Fruit fly (Drosophila melanogaster) whole organism, embryonic: ENCODE measurements around the gene Hs6st.
A peak's percentile ranks its signal among the peaks of the same experiment; 100 is the strongest.

Experiments
- Antp ChIP-seq: fragments of 200-800 bp; sonication (Bioruptor generic); optimal IDR thresholded peaks from 3 replicates; lab custom pipeline; 2016; ENCODE audit warnings: missing biosample characterization, missing genetic modification characterization
- Atf6 ChIP-seq: fragments of 200-800 bp; sonication (Bioruptor generic); IDR thresholded peaks from 2 replicates; pipeline ENCODE4 v1.3.6; 2022; ENCODE audit warnings: missing biosample characterization, missing genetic modification characterization
- Bdp1 ChIP-seq: fragments of 200-800 bp; sonication (Bioruptor generic); optimal IDR thresholded peaks from 3 replicates; lab custom pipeline; 2016; ENCODE audit warnings: missing biosample characterization, missing genetic modification characterization
- CG11723 ChIP-seq: fragments of 200-800 bp; sonication (Bioruptor generic); optimal IDR thresholded peaks from 2 replicates; lab custom pipeline; 2017; ENCODE audit warnings: missing biosample characterization, mild to moderate bottlenecking, missing genetic modification characterization
- CG12659 ChIP-seq: fragments of 200-800 bp; sonication (Bioruptor generic); optimal IDR thresholded peaks from 3 replicates; lab custom pipeline; 2017; ENCODE audit warnings: mild to moderate bottlenecking, missing biosample characterization, missing genetic modification reagents, missing genetic modification characterization
- CG12942 ChIP-seq: fragments of 200-800 bp; sonication (Bioruptor generic); optimal IDR thresholded peaks from 3 replicates; lab custom pipeline; 2016; ENCODE audit warnings: missing biosample characterization, missing genetic modification characterization
- CG13296 ChIP-seq: fragments of 200-800 bp; sonication (Bioruptor generic); optimal IDR thresholded peaks from 3 replicates; lab custom pipeline; 2018; ENCODE audit warnings: missing biosample characterization, mild to moderate bottlenecking, missing genetic modification characterization
- CG13624 ChIP-seq: fragments of 200-800 bp; sonication (Bioruptor generic); optimal IDR thresholded peaks from 2 replicates; lab custom pipeline; 2016; ENCODE audit warnings: missing biosample characterization, missing genetic modification characterization
- CG16863 ChIP-seq: fragments of 200-800 bp; sonication (Bioruptor generic); optimal IDR thresholded peaks from 3 replicates; lab custom pipeline; 2016; ENCODE audit warnings: missing biosample characterization, missing genetic modification characterization
- CG17612 ChIP-seq: fragments of 200-800 bp; sonication (Bioruptor generic); IDR thresholded peaks from 2 replicates; pipeline ENCODE4 v1.3.6; 2022; ENCODE audit warnings: missing biosample characterization, missing genetic modification characterization
- CG17912 ChIP-seq: fragments of 200-800 bp; sonication (Bioruptor generic); optimal IDR thresholded peaks from 2 replicates; lab custom pipeline; 2018; ENCODE audit warnings: missing biosample characterization, mild to moderate bottlenecking, missing genetic modification characterization
- CG18599 ChIP-seq: fragments of 200-800 bp; sonication (Bioruptor generic); optimal IDR thresholded peaks from 3 replicates; lab custom pipeline; 2017; ENCODE audit warnings: missing biosample characterization, missing genetic modification characterization, mild to moderate bottlenecking, moderate library complexity, missing genetic modification reagents
- CG33213 ChIP-seq: fragments of 200-800 bp; sonication (Bioruptor generic); optimal IDR thresholded peaks from 3 replicates; lab custom pipeline; 2016; ENCODE audit warnings: missing biosample characterization, missing genetic modification characterization
- CG4328 ChIP-seq: fragments of 200-800 bp; sonication (Bioruptor generic); optimal IDR thresholded peaks from 3 replicates; lab custom pipeline; 2017; ENCODE audit warnings: missing biosample characterization, missing genetic modification reagents, missing genetic modification characterization
- CG43689 ChIP-seq: fragments of 200-800 bp; sonication (Bioruptor generic); IDR thresholded peaks from 2 replicates; pipeline ENCODE4 v1.3.6; 2022; ENCODE audit warnings: missing biosample characterization, missing genetic modification characterization
- CG4854 ChIP-seq: fragments of 200-800 bp; sonication (Bioruptor generic); optimal IDR thresholded peaks from 2 replicates; lab custom pipeline; 2016; ENCODE audit warnings: missing biosample characterization, missing genetic modification characterization, inconsistent platforms
- CG6254 ChIP-seq: fragments of 200-800 bp; sonication (Bioruptor generic); optimal IDR thresholded peaks from 3 replicates; lab custom pipeline; 2017; ENCODE audit warnings: mild to moderate bottlenecking, missing biosample characterization, missing genetic modification reagents, missing genetic modification characterization
- CG6272 ChIP-seq: fragments of 200-800 bp; sonication (Bioruptor generic); IDR thresholded peaks from 2 replicates; pipeline ENCODE4 v1.3.6; 2022; ENCODE audit warnings: missing biosample characterization, missing genetic modification characterization
- CG7786 ChIP-seq: fragments of 200-800 bp; sonication (Bioruptor generic); optimal IDR thresholded peaks from 2 replicates; lab custom pipeline; 2016; ENCODE audit warnings: missing biosample characterization, missing genetic modification characterization
- CG9437 ChIP-seq: fragments of 200-800 bp; sonication (Bioruptor generic); optimal IDR thresholded peaks from 2 replicates; lab custom pipeline; 2018; ENCODE audit warnings: missing biosample characterization, mild to moderate bottlenecking, missing genetic modification characterization
- CkIIα-i1 ChIP-seq: fragments of 200-800 bp; sonication (Bioruptor generic); IDR thresholded peaks from 2 replicates; pipeline ENCODE4 v1.3.6; 2022; ENCODE audit warnings: missing biosample characterization, missing genetic modification characterization
- D19B ChIP-seq: fragments of 200-800 bp; sonication (Bioruptor generic); optimal IDR thresholded peaks from 2 replicates; lab custom pipeline; 2017; ENCODE audit warnings: missing biosample characterization, mild to moderate bottlenecking, missing genetic modification characterization
- Eip74EF ChIP-seq, 2 experiments: fragments of 200-800 bp in 1 of 2; fragments of >200 bp in 1 of 2; sonication (Bioruptor generic) in 1 of 2; optimal IDR thresholded peaks; 2 replicates each; lab custom pipeline; 2017 to 2019; ENCODE audit warnings: missing biosample characterization in 2 of 2, missing genetic modification characterization in 2 of 2, mild to moderate bottlenecking in 1 of 2, moderate library complexity in 1 of 2
- GATAe ChIP-seq: fragments of 200-800 bp; sonication (Bioruptor generic); conservative IDR thresholded peaks from 2 replicates; pipeline ENCODE4 v1.3.6; 2022; ENCODE audit warnings: missing biosample characterization, missing genetic modification characterization
- Nf-YA ChIP-seq: fragments of 200-800 bp; sonication (Bioruptor generic); IDR thresholded peaks from 2 replicates; pipeline ENCODE4 v1.3.6; 2022; ENCODE audit warnings: missing biosample characterization, missing genetic modification characterization
- al ChIP-seq: fragments of 200-800 bp; sonication (Bioruptor generic); IDR thresholded peaks from 2 replicates; pipeline ENCODE4 v1.3.6; 2022; ENCODE audit warnings: missing biosample characterization, missing genetic modification characterization
- ato ChIP-seq: fragments of 200-800 bp; sonication (Bioruptor generic); IDR thresholded peaks from 2 replicates; pipeline ENCODE4 v1.3.6; 2022; ENCODE audit warnings: missing biosample characterization, missing genetic modification characterization; ENCODE audit not compliant: partially characterized antibody
- bcd ChIP-seq: fragments of 200-800 bp; sonication (Bioruptor generic); optimal IDR thresholded peaks from 2 replicates; lab custom pipeline; 2017; ENCODE audit warnings: missing biosample characterization, mild to moderate bottlenecking, missing genetic modification characterization
- caup ChIP-seq: fragments of 200-800 bp; sonication (Bioruptor generic); optimal IDR thresholded peaks from 3 replicates; lab custom pipeline; 2017; ENCODE audit warnings: missing biosample characterization, mild to moderate bottlenecking, missing genetic modification characterization, moderate library complexity; ENCODE audit not compliant: severe bottlenecking
- eyg ChIP-seq: fragments of 200-800 bp; sonication (Bioruptor generic); optimal IDR thresholded peaks from 3 replicates; lab custom pipeline; 2016; ENCODE audit warnings: missing biosample characterization, missing genetic modification characterization
- gem ChIP-seq: fragments of 200-800 bp; sonication (Bioruptor generic); optimal IDR thresholded peaks from 2 replicates; lab custom pipeline; 2019; ENCODE audit warnings: missing biosample characterization, mild to moderate bottlenecking, missing genetic modification characterization, moderate library complexity
- gfzf ChIP-seq: fragments of 200-800 bp; sonication (Bioruptor generic); optimal IDR thresholded peaks from 2 replicates; lab custom pipeline; 2016; ENCODE audit warnings: missing biosample characterization, mild to moderate bottlenecking, missing genetic modification characterization, moderate library complexity
- insv ChIP-seq, 2 experiments: fragments of 200-800 bp; sonication (Bioruptor generic); optimal IDR thresholded peaks; 3 replicates each; lab custom pipeline; 2016 to 2018; ENCODE audit warnings: missing biosample characterization in 2 of 2, missing genetic modification characterization in 2 of 2
- jumu ChIP-seq: fragments of 200-800 bp; sonication (Bioruptor generic); optimal IDR thresholded peaks from 3 replicates; lab custom pipeline; 2016; ENCODE audit warnings: missing biosample characterization, missing genetic modification characterization
- kah ChIP-seq: fragments of 200-800 bp; sonication (Bioruptor generic); optimal IDR thresholded peaks from 2 replicates; lab custom pipeline; 2018; ENCODE audit warnings: missing biosample characterization, mild to moderate bottlenecking, missing genetic modification characterization
- lab ChIP-seq: fragments of 200-800 bp; sonication (Bioruptor generic); optimal IDR thresholded peaks from 3 replicates; lab custom pipeline; 2017; ENCODE audit warnings: missing biosample characterization, missing genetic modification characterization, mild to moderate bottlenecking, moderate library complexity, missing genetic modification reagents
- mirr ChIP-seq: fragments of 200-800 bp; sonication (Bioruptor generic); optimal IDR thresholded peaks from 3 replicates; lab custom pipeline; 2018; ENCODE audit warnings: missing biosample characterization, mild to moderate bottlenecking, missing genetic modification characterization
- p53 ChIP-seq: fragments of 200-800 bp; sonication (Bioruptor generic); optimal IDR thresholded peaks from 2 replicates; lab custom pipeline; 2016; ENCODE audit warnings: missing biosample characterization, missing genetic modification characterization
- pho ChIP-seq: fragments of 200-800 bp; sonication (Bioruptor generic); optimal IDR thresholded peaks from 2 replicates; lab custom pipeline; 2016; ENCODE audit warnings: missing biosample characterization, missing genetic modification characterization
- pnt ChIP-seq: fragments of 200-800 bp; sonication (Bioruptor generic); optimal IDR thresholded peaks from 3 replicates; lab custom pipeline; 2016; ENCODE audit warnings: missing biosample characterization, missing genetic modification characterization
- pum ChIP-seq: fragments of 200-800 bp; sonication (Bioruptor generic); optimal IDR thresholded peaks from 2 replicates; lab custom pipeline; 2016; ENCODE audit warnings: missing biosample characterization, missing genetic modification characterization
- run ChIP-seq: fragments of 200-800 bp; sonication (Bioruptor generic); optimal IDR thresholded peaks from 3 replicates; lab custom pipeline; 2018; ENCODE audit warnings: missing biosample characterization, mild to moderate bottlenecking, missing genetic modification characterization
- salm ChIP-seq: fragments of 200-800 bp; sonication (Bioruptor generic); optimal IDR thresholded peaks from 2 replicates; lab custom pipeline; 2018; ENCODE audit warnings: missing biosample characterization, mild to moderate bottlenecking, missing genetic modification characterization
- sens-2 ChIP-seq: fragments of 200-800 bp; sonication (Bioruptor generic); IDR thresholded peaks from 2 replicates; pipeline ENCODE4 v1.3.6; 2022; ENCODE audit warnings: missing biosample characterization, missing genetic modification characterization
- ssp ChIP-seq: fragments of 200-800 bp; sonication (Bioruptor generic); IDR thresholded peaks from 2 replicates; pipeline ENCODE4 v1.3.6; 2022; ENCODE audit warnings: missing biosample characterization, missing genetic modification characterization
- sug ChIP-seq: fragments of 200-800 bp; optimal IDR thresholded peaks from 2 replicates; lab custom pipeline; 2019; ENCODE audit warnings: missing biosample characterization, mild to moderate bottlenecking, missing genetic modification characterization, moderate library complexity
- trh ChIP-seq: fragments of 200-800 bp; sonication (Bioruptor generic); optimal IDR thresholded peaks from 2 replicates; lab custom pipeline; 2016; ENCODE audit warnings: missing biosample characterization, missing genetic modification characterization
- usp ChIP-seq: fragments of >200 bp; optimal IDR thresholded peaks from 2 replicates; lab custom pipeline; 2017; ENCODE audit warnings: missing biosample characterization, missing genetic modification characterization
- zfh2 ChIP-seq: fragments of 200-800 bp; sonication (Bioruptor generic); optimal IDR thresholded peaks from 2 replicates; lab custom pipeline; 2016; ENCODE audit warnings: missing biosample characterization, missing genetic modification characterization

Hs6st gene

dm6 chr3R:20031043-20031763, 22.9 kb upstream of the Hs6st start, which contains the start of gene trem (continued):
- TF ChIP-seq CG6254 (GFP tag; lab: Kevin White, UChicago), result no peak
- TF ChIP-seq kah, result peak; percentile 8
- TF ChIP-seq eyg (GFP tag; lab: Kevin White, UChicago), result no peak
- TF ChIP-seq sug, result peak; percentile 82
- peak; percentile 26 for TF ChIP-seq trh (GFP tag; lab: Kevin White, UChicago)
- TF ChIP-seq gfzf (GFP tag; lab: Kevin White, UChicago), result no peak
- peak; percentile 80 for TF ChIP-seq CG12659 (GFP tag; lab: Kevin White, UChicago)
- TF ChIP-seq zfh2 (GFP tag; lab: Kevin White, UChicago), result peak; percentile 62
- TF ChIP-seq CG16863, result peak; percentile 5
- peak; percentile 75 for TF ChIP-seq CG6272 (GFP tag; lab: Robert Waterston, UW)
- peak; percentile 58 for TF ChIP-seq caup (GFP tag; lab: Kevin White, UChicago)
- 0 out of 2 replicates have a peak, but pooled peaks have one; percentile 25 for TF ChIP-seq CG17612 (GFP tag; lab: Robert Waterston, UW)
- peak; percentile 49 for TF ChIP-seq pum
- no peak for TF ChIP-seq salm (tag; lab: Kevin White, UChicago)
- TF ChIP-seq CG33213 (GFP tag; lab: Kevin White, UChicago), result no peak
- peak; percentile 59; the same call in 1 of the 2 replicates for TF ChIP-seq GATAe (GFP tag; lab: Robert Waterston, UW)
- peak; percentile 61 for TF ChIP-seq pnt (GFP tag; lab: Kevin White, UChicago)
- peak; percentile 71 for TF ChIP-seq CG4328
- no peak for TF ChIP-seq Eip74EF (GFP tag; optimal IDR thresholded peaks at IDR 0.05; lab: Kevin White, UChicago)
- TF ChIP-seq bcd, result peak; percentile 79
- TF ChIP-seq jumu, result no peak
- TF ChIP-seq sens-2 (GFP tag; lab: Robert Waterston, UW), result no peak
- TF ChIP-seq CG11723 (GFP tag; lab: Kevin White, UChicago), result peak; percentile 54
- peak; percentile 83 for TF ChIP-seq gem
- peak; percentile 18 for TF ChIP-seq CG7786
- no peak for TF ChIP-seq CG17912 (GFP tag; lab: Kevin White, UChicago)
- no peak for TF ChIP-seq usp
- peak; percentile 10 for TF ChIP-seq Antp (GFP tag; lab: Kevin White, UChicago)
- TF ChIP-seq lab (GFP tag; lab: Kevin White, UChicago), result no peak
- peak; percentile 81 for TF ChIP-seq CG9437 (GFP tag; lab: Kevin White, UChicago)
- peak; percentile 71 for TF ChIP-seq pho (GFP tag; lab: Kevin White, UChicago)
- peak; percentile 87 for TF ChIP-seq D19B
- no peak for TF ChIP-seq mirr
- TF ChIP-seq insv (GFP tag; optimal IDR thresholded peaks at IDR 0.05; lab: Kevin White, UChicago), result peak in 1 of 2 experiments; percentile 34
- TF ChIP-seq ato (GFP tag; lab: Robert Waterston, UW), result no peak
- TF ChIP-seq CG18599 (GFP tag; lab: Kevin White, UChicago), result no peak
- no peak for TF ChIP-seq Nf-YA (GFP tag; lab: Robert Waterston, UW)
- peak; percentile 41 for TF ChIP-seq CG13296 (GFP tag; lab: Kevin White, UChicago)
- TF ChIP-seq p53 (GFP tag; lab: Kevin White, UChicago), result no peak
- TF ChIP-seq CG12942 (GFP tag; lab: Kevin White, UChicago), result peak; percentile 64
- TF ChIP-seq CkIIα-i1 (GFP tag; lab: Robert Waterston, UW), result no peak
- TF ChIP-seq ssp (GFP tag; lab: Robert Waterston, UW), result peak; percentile 75; the same call in 1 of the 2 replicates
- no peak for TF ChIP-seq CG43689 (GFP tag; lab: Robert Waterston, UW)
- TF ChIP-seq Atf6, result peak; percentile 47; the same call in 1 of the 2 replicates
- peak; percentile 42 for TF ChIP-seq CG13624 (GFP tag; lab: Kevin White, UChicago)
- TF ChIP-seq run (tag; lab: Kevin White, UChicago), result no peak
- peak; percentile 70 for TF ChIP-seq CG4854 (GFP tag; lab: Kevin White, UChicago)
- TF ChIP-seq al (GFP tag; lab: Robert Waterston, UW), result peak; percentile 69
- TF ChIP-seq Bdp1 (GFP tag; lab: Kevin White, UChicago), result peak; percentile 39
